Fruit fly (Drosophila melanogaster) whole organism, prepupa: ENCODE results near the gene Cyp303a1.

Experiments used
- Blimp-1 ChIP-seq: fragments of 200-800 bp; sonication (Bioruptor generic); optimal IDR thresholded peaks from 3 replicates; lab custom pipeline; 2017; ENCODE audit warnings: missing biosample characterization, missing genetic modification characterization, mild to moderate bottlenecking, moderate library complexity, missing genetic modification reagents
- CG11294 ChIP-seq: fragments of 200-800 bp; sonication (Bioruptor generic); IDR thresholded peaks from 2 replicates; pipeline ENCODE4 v1.3.6; 2022; ENCODE audit warnings: missing biosample characterization, missing genetic modification characterization
- CG11762 ChIP-seq: fragments of 200-800 bp; sonication (Bioruptor generic); optimal IDR thresholded peaks from 3 replicates; lab custom pipeline; 2016; ENCODE audit warnings: missing biosample characterization, missing genetic modification characterization; ENCODE audit not compliant: insufficient read depth
- CG15336 ChIP-seq: fragments of 200-800 bp; sonication (Bioruptor generic); IDR thresholded peaks from 2 replicates; pipeline ENCODE4 v1.3.6; 2022; ENCODE audit warnings: missing biosample characterization, missing genetic modification characterization
- CG1621 ChIP-seq: fragments of 200-800 bp; sonication (Bioruptor generic); optimal IDR thresholded peaks from 3 replicates; lab custom pipeline; 2018; ENCODE audit warnings: missing biosample characterization, mild to moderate bottlenecking, missing genetic modification characterization
- CG16779 ChIP-seq: fragments of 200-800 bp; sonication (Bioruptor generic); optimal IDR thresholded peaks from 3 replicates; lab custom pipeline; 2017; ENCODE audit warnings: missing biosample characterization, mild to moderate bottlenecking, missing genetic modification characterization
- CG3032 ChIP-seq: fragments of 200-800 bp; optimal IDR thresholded peaks from 2 replicates; lab custom pipeline; 2019; ENCODE audit warnings: missing biosample characterization, mild to moderate bottlenecking, missing genetic modification characterization, moderate library complexity
- CG32006 ChIP-seq: fragments of 200-800 bp; sonication (Bioruptor generic); optimal IDR thresholded peaks from 3 replicates; lab custom pipeline; 2017; ENCODE audit warnings: missing biosample characterization, mild to moderate bottlenecking, missing genetic modification characterization
- CG3919 ChIP-seq: fragments of 200-800 bp; sonication (Bioruptor generic); optimal IDR thresholded peaks from 3 replicates; lab custom pipeline; 2016; ENCODE audit warnings: missing biosample characterization, missing genetic modification characterization
- CG4318 ChIP-seq: fragments of 200-800 bp; sonication (Bioruptor generic); optimal IDR thresholded peaks from 3 replicates; lab custom pipeline; 2017; ENCODE audit warnings: missing biosample characterization, mild to moderate bottlenecking, missing genetic modification characterization
- CG6163 ChIP-seq: fragments of 200-800 bp; sonication (Bioruptor generic); IDR thresholded peaks from 3 replicates; pipeline ENCODE4 v1.3.6; 2022; ENCODE audit warnings: missing biosample characterization, missing genetic modification characterization
- CG6792 ChIP-seq: fragments of 200-800 bp; sonication (Bioruptor generic); optimal IDR thresholded peaks from 3 replicates; lab custom pipeline; 2016; ENCODE audit warnings: missing biosample characterization, missing genetic modification characterization
- CG6808 ChIP-seq: fragments of 200-800 bp; sonication (Bioruptor generic); optimal IDR thresholded peaks from 3 replicates; lab custom pipeline; 2017; ENCODE audit warnings: missing biosample characterization, missing genetic modification characterization, mild to moderate bottlenecking, moderate library complexity, missing genetic modification reagents
- CG6854 ChIP-seq: fragments of 200-800 bp; sonication (Bioruptor generic); optimal IDR thresholded peaks from 2 replicates; lab custom pipeline; 2017; ENCODE audit warnings: missing biosample characterization, mild to moderate bottlenecking, missing genetic modification characterization
- CG7368 ChIP-seq: fragments of 200-800 bp; sonication (Bioruptor generic); optimal IDR thresholded peaks from 3 replicates; lab custom pipeline; 2016; ENCODE audit warnings: missing biosample characterization, missing genetic modification characterization
- CG8119 ChIP-seq: fragments of 200-800 bp; sonication (Bioruptor generic); IDR thresholded peaks from 3 replicates; pipeline ENCODE4 v1.3.6; 2022; ENCODE audit warnings: missing biosample characterization, missing genetic modification characterization
- CG8319 ChIP-seq: fragments of 200-800 bp; sonication (Bioruptor generic); optimal IDR thresholded peaks from 3 replicates; lab custom pipeline; 2016; ENCODE audit warnings: missing biosample characterization, missing genetic modification characterization
- CG8632 ChIP-seq: fragments of 200-800 bp; sonication (Bioruptor generic); optimal IDR thresholded peaks from 3 replicates; lab custom pipeline; 2016; ENCODE audit warnings: missing biosample characterization, missing genetic modification characterization
- CG9139 ChIP-seq: fragments of 200-800 bp; sonication (Bioruptor generic); optimal IDR thresholded peaks from 3 replicates; lab custom pipeline; 2017; ENCODE audit warnings: missing biosample characterization, mild to moderate bottlenecking, missing genetic modification characterization
- Eip75B ChIP-seq: fragments of 200-800 bp; sonication (Bioruptor generic); optimal IDR thresholded peaks from 3 replicates; lab custom pipeline; 2016; ENCODE audit warnings: missing biosample characterization, missing genetic modification characterization
- Eip78C ChIP-seq: fragments of 200-800 bp; sonication (Bioruptor generic); peaks from one replicate; lab custom pipeline; 2016; ENCODE audit warnings: missing biosample characterization, missing genetic modification characterization
- Eip93F ChIP-seq: fragments of 200-800 bp; sonication (Bioruptor generic); optimal IDR thresholded peaks from 2 replicates; lab custom pipeline; 2016; ENCODE audit warnings: missing biosample characterization, mild to moderate bottlenecking, missing genetic modification characterization
- Ets96B ChIP-seq: fragments of 200-800 bp; optimal IDR thresholded peaks from 2 replicates; lab custom pipeline; 2019; ENCODE audit warnings: missing biosample characterization, mild to moderate bottlenecking, missing genetic modification characterization, moderate library complexity
- Gug ChIP-seq: fragments of 200-800 bp; sonication (Bioruptor generic); IDR thresholded peaks from 2 replicates; pipeline ENCODE4 v1.3.6; 2022; ENCODE audit warnings: missing biosample characterization, missing genetic modification characterization
- Hr39 ChIP-seq: fragments of 200-800 bp; sonication (Bioruptor generic); optimal IDR thresholded peaks from 2 replicates; lab custom pipeline; 2016; ENCODE audit warnings: missing biosample characterization, missing genetic modification characterization
- Lpt ChIP-seq: fragments of 200-800 bp; sonication (Bioruptor generic); optimal IDR thresholded peaks from 3 replicates; lab custom pipeline; 2016; ENCODE audit warnings: missing biosample characterization, missing genetic modification characterization
- Met ChIP-seq: fragments of 200-800 bp; sonication (Bioruptor generic); optimal IDR thresholded peaks from 3 replicates; lab custom pipeline; 2016; ENCODE audit warnings: missing biosample characterization, missing genetic modification characterization
- OdsH ChIP-seq: fragments of 200-800 bp; sonication (Bioruptor generic); optimal IDR thresholded peaks from 3 replicates; lab custom pipeline; 2016; ENCODE audit warnings: missing biosample characterization, missing genetic modification characterization
- Smox ChIP-seq: fragments of 200-800 bp; sonication (Bioruptor generic); optimal IDR thresholded peaks from 3 replicates; lab custom pipeline; 2016; ENCODE audit warnings: missing biosample characterization, missing genetic modification characterization
- Sox14 ChIP-seq: fragments of 200-800 bp; sonication (Bioruptor generic); optimal IDR thresholded peaks from 3 replicates; lab custom pipeline; 2016; ENCODE audit warnings: missing biosample characterization, missing genetic modification characterization
- Sox15 ChIP-seq: fragments of 200-800 bp; sonication (Bioruptor generic); optimal IDR thresholded peaks from 3 replicates; lab custom pipeline; 2016; ENCODE audit warnings: missing biosample characterization, missing genetic modification characterization
- achi ChIP-seq: fragments of 200-800 bp; sonication (Bioruptor generic); optimal IDR thresholded peaks from 3 replicates; lab custom pipeline; 2016; ENCODE audit warnings: missing biosample characterization, missing genetic modification characterization
- acj6 ChIP-seq: fragments of 200-800 bp; sonication (Bioruptor generic); optimal IDR thresholded peaks from 3 replicates; lab custom pipeline; 2016; ENCODE audit warnings: missing biosample characterization, missing genetic modification characterization
- dsx ChIP-seq: fragments of 200-800 bp; optimal IDR thresholded peaks from 3 replicates; lab custom pipeline; 2019; ENCODE audit warnings: missing biosample characterization, mild to moderate bottlenecking, missing genetic modification characterization, moderate library complexity; ENCODE audit not compliant: poor library complexity, severe bottlenecking
- eg ChIP-seq: fragments of 200-800 bp; sonication (Bioruptor generic); IDR thresholded peaks from 3 replicates; pipeline ENCODE4 v1.3.6; 2022; ENCODE audit warnings: missing biosample characterization, missing genetic modification characterization
- esn ChIP-seq: fragments of 200-800 bp; sonication (Bioruptor generic); optimal IDR thresholded peaks from 2 replicates; lab custom pipeline; 2016; ENCODE audit warnings: missing biosample characterization, mild to moderate bottlenecking, missing genetic modification characterization, moderate library complexity
- fkh ChIP-seq: fragments of 200-800 bp; sonication (Bioruptor generic); optimal IDR thresholded peaks from 3 replicates; lab custom pipeline; 2017; ENCODE audit warnings: missing biosample characterization, mild to moderate bottlenecking, missing genetic modification characterization, moderate library complexity
- lz ChIP-seq: fragments of 200-800 bp; sonication (Bioruptor generic); optimal IDR thresholded peaks from 3 replicates; lab custom pipeline; 2016; ENCODE audit warnings: missing biosample characterization, missing genetic modification characterization
- net ChIP-seq: fragments of 200-800 bp; sonication (Bioruptor generic); optimal IDR thresholded peaks from 3 replicates; lab custom pipeline; 2016; ENCODE audit warnings: missing biosample characterization, missing genetic modification characterization
- pdm3 ChIP-seq: fragments of 200-800 bp; sonication (Bioruptor generic); optimal IDR thresholded peaks from 3 replicates; lab custom pipeline; 2016; ENCODE audit warnings: missing biosample characterization, missing genetic modification characterization
- salr ChIP-seq, 2 experiments: fragments of 200-800 bp; sonication (Bioruptor generic); optimal IDR thresholded peaks; 3 replicates each; lab custom pipeline; 2016 to 2018; ENCODE audit warnings: missing biosample characterization in 2 of 2, missing genetic modification characterization in 2 of 2, mild to moderate bottlenecking in 1 of 2
- ss ChIP-seq, 2 experiments: fragments of 200-800 bp; sonication (Bioruptor generic); optimal IDR thresholded peaks; 2 replicates in 1 of 2; 3 replicates in 1 of 2; lab custom pipeline; 2017 to 2018; ENCODE audit warnings: mild to moderate bottlenecking in 2 of 2, missing biosample characterization in 2 of 2, missing genetic modification characterization in 2 of 2, moderate library complexity in 1 of 2
- svp ChIP-seq: fragments of 200-800 bp; sonication (Bioruptor generic); peaks from one replicate; lab custom pipeline; 2016; ENCODE audit warnings: missing biosample characterization, missing genetic modification characterization
- topi ChIP-seq: fragments of 200-800 bp; sonication (Bioruptor generic); optimal IDR thresholded peaks from 3 replicates; lab custom pipeline; 2016; ENCODE audit warnings: missing biosample characterization, missing genetic modification characterization
- vri ChIP-seq: fragments of 200-800 bp; sonication (Bioruptor generic); optimal IDR thresholded peaks from 3 replicates; lab custom pipeline; 2016; ENCODE audit warnings: missing biosample characterization, mild to moderate bottlenecking, missing genetic modification characterization

Cyp303a1 gene

dm6 chr2L:16271486-16271806, 22.5 kb upstream of the Cyp303a1 start (continued):
- TF ChIP-seq CG15336 (GFP tag; lab: Robert Waterston, UW) = no peak
- no peak for TF ChIP-seq lz (GFP tag; lab: Kevin White, UChicago)
- TF ChIP-seq Sox14 (GFP tag; lab: Kevin White, UChicago) = peak; percentile 47
- TF ChIP-seq ss (GFP tag; optimal IDR thresholded peaks at IDR 0.05; lab: Kevin White, UChicago) = peak; percentile 5 to 11

DNA sequence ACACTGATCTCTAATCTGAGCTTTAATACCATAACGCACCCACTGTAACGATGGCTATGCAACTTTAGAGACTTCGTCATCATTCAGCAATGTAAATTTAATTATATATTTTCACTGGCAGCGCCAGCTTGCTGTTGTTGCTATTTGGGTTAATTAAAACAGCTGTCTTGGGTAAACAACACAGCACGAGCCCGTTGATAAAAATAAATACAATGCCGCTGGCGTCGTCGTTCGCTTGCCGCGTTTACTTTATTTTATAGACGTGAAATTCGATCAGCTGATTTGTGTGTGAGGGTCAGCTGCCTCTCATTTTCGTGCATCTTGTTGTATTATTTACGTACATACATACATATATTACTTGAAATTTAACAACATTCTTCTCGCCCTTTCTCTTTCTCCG, 21.3 kb upstream of the Cyp303a1 start:
- TF ChIP-seq lz (GFP tag; lab: Kevin White, UChicago) (no peak), CG6854 (GFP tag; lab: Kevin White, UChicago) (no peak), salr (GFP tag; optimal IDR thresholded peaks at IDR 0.05; lab: Kevin White, UChicago) (no peak), vri (GFP tag; lab: Kevin White, UChicago) (peak; percentile 50), pdm3 (no peak), CG11294 (no peak), net (GFP tag; lab: Kevin White, UChicago) (no peak), CG6792 (GFP tag; lab: Kevin White, UChicago) (no peak), CG11762 (GFP tag; lab: Kevin White, UChicago) (no peak), CG6808 (GFP tag; lab: Kevin White, UChicago) (no peak), CG7368 (GFP tag; lab: Kevin White, UChicago) (no peak), Eip75B (no peak), fkh (GFP tag; lab: Kevin White, UChicago) (peak; percentile 86), OdsH (no peak), CG3032 (tag; lab: Kevin White, UChicago) (no peak), Smox (GFP tag; lab: Kevin White, UChicago) (no peak), Lpt (GFP tag; lab: Kevin White, UChicago) (no peak), CG9139 (GFP tag; lab: Kevin White, UChicago) (no peak), dsx (peak; percentile 0), svp (GFP tag; lab: Kevin White, UChicago) (peak; percentile 63), Eip78C (GFP tag; lab: Kevin White, UChicago) (peak; percentile 50), Sox15 (no peak), CG4318 (GFP tag; lab: Kevin White, UChicago) (no peak), topi (no peak)

- TF ChIP-seq Hr39 (GFP tag; lab: Kevin White, UChicago) = no peak
- TF ChIP-seq svp (GFP tag; lab: Kevin White, UChicago) = peak; percentile 58
- TF ChIP-seq Ets96B (tag; lab: Kevin White, UChicago) = no peak
- no peak for TF ChIP-seq CG6854 (GFP tag; lab: Kevin White, UChicago)
- TF ChIP-seq Sox14 (GFP tag; lab: Kevin White, UChicago) = peak; percentile 5
- TF ChIP-seq CG6808 (GFP tag; lab: Kevin White, UChicago) = no peak
- no peak for TF ChIP-seq Met
- no peak; the same call in 2 of the 3 replicates for TF ChIP-seq eg (GFP tag; lab: Robert Waterston, UW)
- peak; percentile 42 for TF ChIP-seq Eip78C (GFP tag; lab: Kevin White, UChicago)
- TF ChIP-seq CG6163 (GFP tag; lab: Robert Waterston, UW) = peak; percentile 9; the same call in 1 of the 3 replicates
- no peak for TF ChIP-seq net (GFP tag; lab: Kevin White, UChicago)
- TF ChIP-seq Eip75B = no peak
- no peak for TF ChIP-seq CG8632 (GFP tag; lab: Kevin White, UChicago)
- no peak for TF ChIP-seq Blimp-1 (GFP tag; lab: Kevin White, UChicago)
These were observed 20.5 kb upstream of the Cyp303a1 start for dm6 chr2L:16273439-16273838.

DNA sequence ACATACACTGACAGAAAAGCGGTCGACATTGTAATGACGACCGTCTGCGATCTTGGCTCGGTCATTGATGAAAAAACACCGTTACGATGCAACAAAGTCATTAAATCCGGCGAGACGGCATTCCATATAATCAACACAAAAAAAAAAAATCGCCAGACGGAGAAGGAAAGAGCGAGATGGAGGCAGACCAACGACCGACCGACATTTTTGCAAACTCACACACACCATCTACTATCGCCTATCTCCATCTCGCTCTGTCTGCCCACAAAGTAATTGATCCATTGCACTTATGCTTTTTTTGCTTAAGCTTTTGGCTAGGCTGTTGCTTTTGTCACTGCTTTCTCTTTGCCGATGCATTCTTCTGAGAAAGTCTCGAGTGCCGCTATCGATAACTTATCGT, 19.9 kb upstream of the Cyp303a1 start:
- no peak for TF ChIP-seq CG16779 (tag; lab: Kevin White, UChicago)
- no peak for TF ChIP-seq CG11762 (GFP tag; lab: Kevin White, UChicago)
- TF ChIP-seq CG8119 (GFP tag; lab: Robert Waterston, UW) = peak; percentile 41; the same call in 1 of the 3 replicates
- TF ChIP-seq achi (GFP tag; lab: Kevin White, UChicago) = no peak
- TF ChIP-seq CG3919 (GFP tag; lab: Kevin White, UChicago) = peak; percentile 4
- TF ChIP-seq Gug (GFP tag; lab: Robert Waterston, UW) = no peak
- peak; percentile 40 for TF ChIP-seq dsx
- no peak for TF ChIP-seq CG1621
- TF ChIP-seq CG6792 (GFP tag; lab: Kevin White, UChicago) = no peak
- TF ChIP-seq CG15336 (GFP tag; lab: Robert Waterston, UW) = no peak; the same call in 1 of the 2 replicates
- no peak for TF ChIP-seq pdm3
- peak; percentile 15 for TF ChIP-seq esn
- no peak for TF ChIP-seq Eip93F (GFP tag; lab: Kevin White, UChicago)
- no peak for TF ChIP-seq CG4318 (GFP tag; lab: Kevin White, UChicago)
- TF ChIP-seq fkh (GFP tag; lab: Kevin White, UChicago) = no peak
- peak; percentile 40; the same call in 1 of the 3 replicates for TF ChIP-seq CG6163 (GFP tag; lab: Robert Waterston, UW)
- no peak for TF ChIP-seq CG6854 (GFP tag; lab: Kevin White, UChicago)
- TF ChIP-seq CG11294 = no peak
- peak; percentile 27 for TF ChIP-seq CG32006 (GFP tag; lab: Kevin White, UChicago)
- TF ChIP-seq CG8319 (GFP tag; lab: Kevin White, UChicago) = no peak
- TF ChIP-seq CG9139 (GFP tag; lab: Kevin White, UChicago) = no peak
- TF ChIP-seq acj6 (GFP tag; lab: Kevin White, UChicago) = no peak
